Fruit fly (Drosophila melanogaster) whole organism, embryonic: ENCODE measurements around the gene SCaMC.

ENCODE experiments used
- Antp ChIP-seq: fragments of 200-800 bp; sonication (Bioruptor generic); optimal IDR thresholded peaks from 3 replicates; lab custom pipeline; 2016; ENCODE audit warnings: missing biosample characterization, missing genetic modification characterization
- CG15696 ChIP-seq: fragments of 200-800 bp; sonication (Bioruptor generic); optimal IDR thresholded peaks from 2 replicates; lab custom pipeline; 2019; ENCODE audit warnings: missing biosample characterization, mild to moderate bottlenecking, missing genetic modification characterization, moderate library complexity
- CG16779 ChIP-seq: fragments of 200-800 bp; sonication (Bioruptor generic); IDR thresholded peaks from 2 replicates; pipeline ENCODE4 v1.3.6; 2022; ENCODE audit warnings: missing biosample characterization, missing genetic modification characterization
- CG2129 ChIP-seq: fragments of 200-800 bp; sonication (Bioruptor generic); IDR thresholded peaks from 2 replicates; pipeline ENCODE4 v1.3.6; 2022; ENCODE audit warnings: missing biosample characterization, missing genetic modification characterization; ENCODE audit not compliant: partially characterized antibody
- CG3281 ChIP-seq: fragments of 200-800 bp; sonication (Bioruptor generic); optimal IDR thresholded peaks from 3 replicates; lab custom pipeline; 2017; ENCODE audit warnings: missing biosample characterization, mild to moderate bottlenecking, missing genetic modification characterization
- Dref ChIP-seq: fragments of 200-800 bp; sonication (Bioruptor generic); IDR thresholded peaks from 2 replicates; pipeline ENCODE4 v1.3.6; 2022; ENCODE audit warnings: missing biosample characterization, missing genetic modification characterization
- Hey ChIP-seq: fragments of 200-800 bp; sonication (Bioruptor generic); optimal IDR thresholded peaks from 3 replicates; lab custom pipeline; 2018; ENCODE audit warnings: missing biosample characterization, mild to moderate bottlenecking, missing genetic modification characterization
- MESR4 ChIP-seq: fragments of 200-800 bp; sonication (Bioruptor generic); optimal IDR thresholded peaks from 2 replicates; lab custom pipeline; 2018; ENCODE audit warnings: missing biosample characterization, mild to moderate bottlenecking, missing genetic modification characterization, moderate library complexity
- Scr ChIP-seq: fragments of 200-800 bp; sonication (Bioruptor generic); IDR thresholded peaks from 2 replicates; pipeline ENCODE4 v1.3.6; 2022; ENCODE audit warnings: missing biosample characterization, missing genetic modification characterization; ENCODE audit not compliant: partially characterized antibody
- Sin3A ChIP-seq: fragments of >200 bp; optimal IDR thresholded peaks from 2 replicates; lab custom pipeline; 2018
- abd-A ChIP-seq: fragments of 200-800 bp; sonication (Bioruptor generic); optimal IDR thresholded peaks from 3 replicates; lab custom pipeline; 2019; ENCODE audit warnings: missing biosample characterization, mild to moderate bottlenecking, missing genetic modification characterization, moderate library complexity
- jigr1 ChIP-seq: fragments of 200-800 bp; sonication (Bioruptor generic); IDR thresholded peaks from 3 replicates; pipeline ENCODE4 v1.3.6; 2022; ENCODE audit warnings: missing biosample characterization, missing genetic modification characterization

SCaMC gene

DNA sequence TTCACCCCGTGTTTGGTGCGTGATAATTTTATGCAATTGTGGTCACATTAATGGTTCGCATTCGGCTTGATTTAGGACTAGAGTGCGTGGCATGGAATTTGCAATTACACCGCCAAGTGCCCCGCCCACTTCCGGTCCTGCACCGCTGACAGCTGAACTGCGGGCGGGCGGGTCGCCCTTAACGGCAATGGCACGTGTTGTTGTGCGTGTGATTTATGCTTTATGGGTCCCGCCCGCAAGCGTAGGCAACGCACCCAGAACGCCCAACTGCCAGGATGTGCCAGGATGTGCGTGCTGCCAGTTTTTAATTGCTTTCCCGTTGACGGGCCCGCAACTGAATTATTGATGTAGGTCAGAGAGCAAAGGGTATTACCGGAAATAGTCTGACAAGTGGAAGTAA lies 50.9 kb downstream of the SCaMC start:
- TF ChIP-seq MESR4 (GFP tag; lab: Kevin White, UChicago) (no peak), CG2129 (no peak), CG16779 (GFP tag; lab: Robert Waterston, UW) (no peak), CG3281 (GFP tag; lab: Kevin White, UChicago) (no peak), Dref (GFP tag; lab: Robert Waterston, UW) (0 out of 2 replicates have a peak, but pooled peaks have one; percentile 6), jigr1 (GFP tag; lab: Robert Waterston, UW) (0 out of 3 replicates have a peak, but pooled peaks have one; percentile 21), CG15696 (tag; lab: Kevin White, UChicago) (no peak), Sin3A (lab: Kevin White, UChicago) (no peak), Scr (GFP tag; lab: Robert Waterston, UW) (no peak), Hey (peak; percentile 93), abd-A (tag; lab: Kevin White, UChicago) (peak; percentile 51), Antp (no peak)
